Fruit fly (Drosophila melanogaster): ENCODE data around the gene CG13720.

- TF ChIP-seq jim (GFP tag; optimal IDR thresholded peaks at IDR 0.05) (no peak), h (GFP tag; optimal IDR thresholded peaks at IDR 0.05) (no peak), OdsH (GFP tag; optimal IDR thresholded peaks at IDR 0.05) (no peak), Hr78 (GFP tag; optimal IDR thresholded peaks at IDR 0.05) (no peak), Dfd (GFP tag; optimal IDR thresholded peaks at IDR 0.05) (no peak), Abd-B (GFP tag; optimal IDR thresholded peaks at IDR 0.05) (no peak), pan (optimal IDR thresholded peaks at IDR 0.05) (no peak), lola (GFP tag; optimal IDR thresholded peaks at IDR 0.05) (no peak), Hr83 (GFP tag; optimal IDR thresholded peaks at IDR 0.05; ENCODE audit: poor library complexity, severe bottlenecking) (no peak)
These were observed 8.0 kb upstream of the CG13720 start, which contains the start of gene NT1 for dm6 chr3L:4508307-4508706.
